Fruit fly (Drosophila melanogaster) whole organism, pupa: Measurements from ENCODE around the gene TwdlG.

Experiments
- CG13204 ChIP-seq: fragments of 200-800 bp; sonication (Bioruptor generic); optimal IDR thresholded peaks from 2 replicates; lab custom pipeline; 2018; ENCODE audit warnings: missing biosample characterization, mild to moderate bottlenecking, missing genetic modification characterization, moderate library complexity
- CG17806 ChIP-seq: fragments of 200-800 bp; sonication (Bioruptor generic); optimal IDR thresholded peaks from 2 replicates; lab custom pipeline; 2018; ENCODE audit warnings: missing biosample characterization, mild to moderate bottlenecking, missing genetic modification characterization, moderate library complexity
- CG34367 ChIP-seq: fragments of 200-800 bp; sonication (Bioruptor generic); optimal IDR thresholded peaks from 2 replicates; lab custom pipeline; 2018; ENCODE audit warnings: missing biosample characterization, mild to moderate bottlenecking, missing genetic modification characterization
- CG4496 ChIP-seq: fragments of 200-800 bp; sonication (Bioruptor generic); IDR thresholded peaks from 3 replicates; pipeline ENCODE4 v1.3.6; 2022; ENCODE audit warnings: missing biosample characterization, missing genetic modification characterization
- CG9948 ChIP-seq: fragments of 200-800 bp; sonication (Bioruptor generic); optimal IDR thresholded peaks from 2 replicates; lab custom pipeline; 2018; ENCODE audit warnings: missing biosample characterization, mild to moderate bottlenecking, missing genetic modification characterization, moderate library complexity
- EcR ChIP-seq: fragments of 200-800 bp; sonication (Bioruptor generic); optimal IDR thresholded peaks from 3 replicates; lab custom pipeline; 2019; ENCODE audit warnings: missing biosample characterization, missing genetic modification characterization, mild to moderate bottlenecking, moderate library complexity, missing genetic modification reagents
- Snoo ChIP-seq: fragments of 200-800 bp; sonication (Bioruptor generic); optimal IDR thresholded peaks from 3 replicates; lab custom pipeline; 2017; ENCODE audit warnings: missing biosample characterization, mild to moderate bottlenecking, missing genetic modification characterization, inconsistent platforms

dm6 chr3R:4277828-4278227, 26.7 kb upstream of the TwdlG start, which contains the start of gene flip:
- TF ChIP-seq CG17806 (tag; lab: Kevin White, UChicago) (no peak), EcR (GFP tag; lab: Kevin White, UChicago) (no peak), CG13204 (GFP tag; lab: Kevin White, UChicago) (no peak), CG34367 (no peak), Snoo (no peak), CG4496 (GFP tag; lab: Robert Waterston, UW) (no peak), CG9948 (tag; lab: Kevin White, UChicago) (no peak)
